ENCODE assay signal across 3 fruit fly cellular contexts in genomic region chrX:10385757-10386156, dm6.
TF ChIP-seq lines count a peak whose summit lies in the region.

Gene Psf3, minus strand, starts transcription at chrX:10385861.
Gene flw, plus strand, starts transcription at chrX:10385960.

TF ChIP-seq in whole organism, adult, 20 proteins besides CTCF, POLR2A, EP300 and RAD21 (continued from another document):
- TF ChIP-seq CG7101 (tag; optimal IDR thresholded peaks at IDR 0.05; lab: Kevin White, UChicago), result peak; percentile 37

TF ChIP-seq in whole organism, embryonic, 481 proteins besides CTCF, POLR2A, EP300 and RAD21 (continued from another document and continues in another):
- TF ChIP-seq CG4424 (GFP tag; optimal IDR thresholded peaks at IDR 0.05; lab: Kevin White, UChicago) (peak; percentile 14), CG2116 (GFP tag; optimal IDR thresholded peaks at IDR 0.05; lab: Kevin White, UChicago) (peak; percentile 32), Dbx (GFP tag; IDR thresholded peaks at IDR 0.05; lab: Robert Waterston, UW) (peak; percentile 59; the same call in 1 of the 3 replicates), sob (GFP tag; IDR thresholded peaks at IDR 0.05; lab: Robert Waterston, UW) (peak; percentile 48; the same call in 1 of the 2 replicates), CG2202 (tag; optimal IDR thresholded peaks at IDR 0.05; lab: Kevin White, UChicago) (no peak), B-H2 (GFP tag; optimal IDR thresholded peaks at IDR 0.05; lab: Kevin White, UChicago) (peak; percentile 42), CG9797 (GFP tag; optimal IDR thresholded peaks at IDR 0.05; lab: Kevin White, UChicago) (peak; percentile 59), Hmr (GFP tag; optimal IDR thresholded peaks at IDR 0.05; lab: Kevin White, UChicago) (peak; percentile 45), Bgb (GFP tag; IDR thresholded peaks at IDR 0.05; lab: Robert Waterston, UW; ENCODE audit: partially characterized antibody) (peak; percentile 80), Dip3 (GFP tag; optimal IDR thresholded peaks at IDR 0.05; lab: Kevin White, UChicago) (peak; percentile 41), caup (GFP tag; optimal IDR thresholded peaks at IDR 0.05; lab: Kevin White, UChicago; ENCODE audit: severe bottlenecking) (peak; percentile 37), gsb (GFP tag; IDR thresholded peaks at IDR 0.05; lab: Robert Waterston, UW) (no peak), CG30403 (GFP tag; optimal IDR thresholded peaks at IDR 0.05; lab: Kevin White, UChicago) (peak; percentile 39), crp (GFP tag; optimal IDR thresholded peaks at IDR 0.05; lab: Kevin White, UChicago) (peak in 1 of 2 experiments; percentile 57), CG2678 (tag; optimal IDR thresholded peaks at IDR 0.05; lab: Kevin White, UChicago) (no peak), Doc3 (GFP tag; IDR thresholded peaks at IDR 0.05; lab: Robert Waterston, UW; ENCODE audit: partially characterized antibody) (peak; percentile 32; the same call in 2 of the 3 replicates), E2f2 (GFP tag; IDR thresholded peaks at IDR 0.05; lab: Robert Waterston, UW) (peak; percentile 55), HLH4C (GFP tag; IDR thresholded peaks at IDR 0.05; lab: Robert Waterston, UW; ENCODE audit: partially characterized antibody) (peak; percentile 61), stwl (tag; optimal IDR thresholded peaks at IDR 0.05; lab: Kevin White, UChicago) (peak; percentile 93), YL-1 (GFP tag; optimal IDR thresholded peaks at IDR 0.05; lab: Kevin White, UChicago) (peak; percentile 18), Stat92E (GFP tag; optimal IDR thresholded peaks at IDR 0.05; lab: Kevin White, UChicago) (no peak), Side (GFP tag; optimal IDR thresholded peaks at IDR 0.05; lab: Kevin White, UChicago) (peak; percentile 5), CG34224 (GFP tag; IDR thresholded peaks at IDR 0.05; lab: Robert Waterston, UW; ENCODE audit: partially characterized antibody) (peak; percentile 56; the same call in 2 of the 3 replicates), CG13296 (GFP tag; optimal IDR thresholded peaks at IDR 0.05; lab: Kevin White, UChicago) (peak; percentile 9), gfzf (GFP tag; optimal IDR thresholded peaks at IDR 0.05; lab: Kevin White, UChicago) (peak; percentile 79), MBD-R2 (GFP tag; IDR thresholded peaks at IDR 0.05; lab: Robert Waterston, UW) (peak; percentile 64), CG32532 (GFP tag; IDR thresholded peaks at IDR 0.05; lab: Robert Waterston, UW) (peak; percentile 38; the same call in 1 of the 2 replicates), Hsf (GFP tag; optimal IDR thresholded peaks at IDR 0.05; lab: Kevin White, UChicago) (peak; percentile 19), mam (GFP tag; optimal IDR thresholded peaks at IDR 0.05; lab: Kevin White, UChicago) (peak; percentile 7), CG10959 (GFP tag; IDR thresholded peaks at IDR 0.05; lab: Robert Waterston, UW) (no peak), lbe (GFP tag; optimal IDR thresholded peaks at IDR 0.05; lab: Kevin White, UChicago) (peak; percentile 5), slbo (GFP tag; IDR thresholded peaks at IDR 0.05; lab: Robert Waterston, UW) (peak; percentile 57), CG13624 (GFP tag; optimal IDR thresholded peaks at IDR 0.05; lab: Kevin White, UChicago) (peak; percentile 12), trem (tag; optimal IDR thresholded peaks at IDR 0.05; lab: Kevin White, UChicago) (peak; percentile 57), pzg (GFP tag; optimal IDR thresholded peaks at IDR 0.05; lab: Kevin White, UChicago) (peak; percentile 83), CG2129 (GFP tag; IDR thresholded peaks at IDR 0.05; lab: Robert Waterston, UW; ENCODE audit: partially characterized antibody) (no peak), Sin3A (optimal IDR thresholded peaks at IDR 0.05; lab: Kevin White, UChicago) (peak; percentile 54), CG42726 (GFP tag; IDR thresholded peaks at IDR 0.05; lab: Robert Waterston, UW; ENCODE audit: partially characterized antibody) (peak; percentile 61), row (GFP tag; IDR thresholded peaks at IDR 0.05; lab: Robert Waterston, UW) (peak; percentile 50; the same call in 2 of the 3 replicates), pros (GFP tag; optimal IDR thresholded peaks at IDR 0.05; lab: Kevin White, UChicago) (no peak), CG9932 (GFP tag; IDR thresholded peaks at IDR 0.05; lab: Robert Waterston, UW) (peak; percentile 62; the same call in 1 of the 2 replicates), CG15514 (GFP tag; optimal IDR thresholded peaks at IDR 0.05; lab: Kevin White, UChicago) (peak; percentile 47), CG7786 (GFP tag; optimal IDR thresholded peaks at IDR 0.05; lab: Kevin White, UChicago) (peak; percentile 20), CG2120 (GFP tag; optimal IDR thresholded peaks at IDR 0.05; lab: Kevin White, UChicago) (peak; percentile 41), pan (optimal IDR thresholded peaks at IDR 0.05; lab: Kevin White, UChicago) (no peak), pan (GFP tag; optimal IDR thresholded peaks at IDR 0.05 in 1 of 2, IDR thresholded peaks at IDR 0.05 in 1 of 2) (peak in 1 of 2 experiments; percentile 34), CoRest (tag; optimal IDR thresholded peaks at IDR 0.05; lab: Kevin White, UChicago) (peak; percentile 51), Jarid2 (GFP tag; optimal IDR thresholded peaks at IDR 0.05; lab: Kevin White, UChicago) (peak; percentile 52), CG17186 (GFP tag; optimal IDR thresholded peaks at IDR 0.05; lab: Kevin White, UChicago) (peak; percentile 32), Rfx (GFP tag; IDR thresholded peaks at IDR 0.05; lab: Robert Waterston, UW) (peak; percentile 61), sens (GFP tag; lab: Kevin White, UChicago) (peak; percentile 84), CG8089 (GFP tag; optimal IDR thresholded peaks at IDR 0.05; lab: Kevin White, UChicago) (no peak), Dref (GFP tag; IDR thresholded peaks at IDR 0.05; lab: Robert Waterston, UW) (peak; percentile 83), lmd (GFP tag; IDR thresholded peaks at IDR 0.05; lab: Robert Waterston, UW) (peak; percentile 30; the same call in 1 of the 2 replicates), CG6791 (GFP tag; IDR thresholded peaks at IDR 0.05; lab: Robert Waterston, UW; ENCODE audit: partially characterized antibody) (peak; percentile 69), tna (GFP tag; IDR thresholded peaks at IDR 0.05; lab: Robert Waterston, UW; ENCODE audit: partially characterized antibody) (peak; percentile 54; the same call in 1 of the 2 replicates), CG10267 (tag; optimal IDR thresholded peaks at IDR 0.05; lab: Kevin White, UChicago) (peak; percentile 85), CG10147 (GFP tag; optimal IDR thresholded peaks at IDR 0.05; lab: Kevin White, UChicago) (peak; percentile 1), NfI (GFP tag; optimal IDR thresholded peaks at IDR 0.05; lab: Kevin White, UChicago) (peak; percentile 36), Ets65A (GFP tag; lab: Kevin White, UChicago) (peak; percentile 89), inv (GFP tag; IDR thresholded peaks at IDR 0.05; lab: Robert Waterston, UW; ENCODE audit: partially characterized antibody) (peak; percentile 55; the same call in 1 of the 2 replicates)

TF ChIP-seq in whole organism, prepupa, 60 proteins besides CTCF, POLR2A, EP300 and RAD21 (continued from another document):
- no peak for TF ChIP-seq pdm3 (GFP tag; optimal IDR thresholded peaks at IDR 0.05; lab: Kevin White, UChicago)
- TF ChIP-seq fkh (GFP tag; optimal IDR thresholded peaks at IDR 0.05; lab: Kevin White, UChicago), result no peak
- TF ChIP-seq CG7368 (GFP tag; optimal IDR thresholded peaks at IDR 0.05; lab: Kevin White, UChicago), result no peak
- no peak for TF ChIP-seq acj6 (GFP tag; optimal IDR thresholded peaks at IDR 0.05; lab: Kevin White, UChicago)
- TF ChIP-seq ss (GFP tag; optimal IDR thresholded peaks at IDR 0.05; lab: Kevin White, UChicago), result no peak
- no peak for TF ChIP-seq CG4318 (GFP tag; optimal IDR thresholded peaks at IDR 0.05; lab: Kevin White, UChicago)
- TF ChIP-seq topi (GFP tag; optimal IDR thresholded peaks at IDR 0.05; lab: Kevin White, UChicago), result no peak
- no peak for TF ChIP-seq spab (GFP tag; optimal IDR thresholded peaks at IDR 0.05; lab: Kevin White, UChicago)
- no peak for TF ChIP-seq CG3919 (GFP tag; optimal IDR thresholded peaks at IDR 0.05; lab: Kevin White, UChicago)
- TF ChIP-seq CG10631 (GFP tag; optimal IDR thresholded peaks at IDR 0.05; lab: Kevin White, UChicago), result no peak
- TF ChIP-seq CG10669 (GFP tag; optimal IDR thresholded peaks at IDR 0.05; lab: Kevin White, UChicago), result no peak
- TF ChIP-seq Hr38 (GFP tag; optimal IDR thresholded peaks at IDR 0.05; lab: Kevin White, UChicago), result no peak
- TF ChIP-seq CG16779 (tag; optimal IDR thresholded peaks at IDR 0.05; lab: Kevin White, UChicago), result no peak
- no peak for TF ChIP-seq CG11902 (GFP tag; optimal IDR thresholded peaks at IDR 0.05; lab: Kevin White, UChicago)
- TF ChIP-seq CG3032 (tag; optimal IDR thresholded peaks at IDR 0.05; lab: Kevin White, UChicago), result no peak
- no peak for TF ChIP-seq vri (GFP tag; optimal IDR thresholded peaks at IDR 0.05; lab: Kevin White, UChicago)
- peak; percentile 25 for TF ChIP-seq CG6854 (GFP tag; optimal IDR thresholded peaks at IDR 0.05; lab: Kevin White, UChicago)
- TF ChIP-seq Eip78C (GFP tag; lab: Kevin White, UChicago), result peak; percentile 64
- TF ChIP-seq Ets21C (GFP tag; optimal IDR thresholded peaks at IDR 0.05; lab: Kevin White, UChicago), result no peak
- TF ChIP-seq CG9139 (GFP tag; optimal IDR thresholded peaks at IDR 0.05; lab: Kevin White, UChicago), result no peak
- TF ChIP-seq Lpt (GFP tag; optimal IDR thresholded peaks at IDR 0.05; lab: Kevin White, UChicago), result no peak
- no peak for TF ChIP-seq CG32006 (GFP tag; optimal IDR thresholded peaks at IDR 0.05; lab: Kevin White, UChicago)
- TF ChIP-seq fd85E (GFP tag; optimal IDR thresholded peaks at IDR 0.05; lab: Kevin White, UChicago), result no peak
- TF ChIP-seq CG8119 (GFP tag; IDR thresholded peaks at IDR 0.05; lab: Robert Waterston, UW), result no peak
- no peak for TF ChIP-seq dsx (GFP tag; optimal IDR thresholded peaks at IDR 0.05; lab: Kevin White, UChicago; ENCODE audit: poor library complexity, severe bottlenecking)
- no peak for TF ChIP-seq CG1621 (tag; optimal IDR thresholded peaks at IDR 0.05; lab: Kevin White, UChicago)
- no peak for TF ChIP-seq Met (GFP tag; optimal IDR thresholded peaks at IDR 0.05; lab: Kevin White, UChicago)
- 0 out of 3 replicates have a peak, but pooled peaks have one; percentile 18 for TF ChIP-seq eg (GFP tag; IDR thresholded peaks at IDR 0.05; lab: Robert Waterston, UW)
- TF ChIP-seq Hr4 (GFP tag; optimal IDR thresholded peaks at IDR 0.05; lab: Kevin White, UChicago), result no peak
- no peak for TF ChIP-seq dac (GFP tag; optimal IDR thresholded peaks at IDR 0.05; lab: Kevin White, UChicago)
- TF ChIP-seq Sox15 (GFP tag; optimal IDR thresholded peaks at IDR 0.05; lab: Kevin White, UChicago), result no peak
- TF ChIP-seq achi (GFP tag; optimal IDR thresholded peaks at IDR 0.05; lab: Kevin White, UChicago), result peak; percentile 98
- TF ChIP-seq Gug (GFP tag; IDR thresholded peaks at IDR 0.05; lab: Robert Waterston, UW), result no peak
- TF ChIP-seq svp (GFP tag; lab: Kevin White, UChicago), result no peak
- TF ChIP-seq CG6276 (GFP tag; optimal IDR thresholded peaks at IDR 0.05; lab: Kevin White, UChicago), result no peak
- no peak for TF ChIP-seq fd59A (GFP tag; optimal IDR thresholded peaks at IDR 0.05; lab: Kevin White, UChicago)
- TF ChIP-seq Eip93F (GFP tag; optimal IDR thresholded peaks at IDR 0.05; lab: Kevin White, UChicago), result peak; percentile 2
- TF ChIP-seq Sox102F (GFP tag; optimal IDR thresholded peaks at IDR 0.05; lab: Kevin White, UChicago), result no peak
- no peak for TF ChIP-seq CG15336 (GFP tag; IDR thresholded peaks at IDR 0.05; lab: Robert Waterston, UW)
